Worm (Caenorhabditis elegans) whole organism, young adult: Measurements from ENCODE around the gene F09E5.8.
"Not testable (repeated sequence)": the region's sequence is repeated elsewhere in the genome, so short reads cannot be mapped to it uniquely, and the experiment has no call there.

Experiments used
- B0019.2 ChIP-seq: fragments of 200-800 bp; sonication (Bioruptor generic); conservative IDR thresholded peaks from 2 replicates; pipeline ENCODE4 v1.3.6; 2022; ENCODE audit warnings: missing genetic modification reagents, missing genetic modification characterization, missing compliant biosample characterization
- F23B12.7 ChIP-seq: sonication (generic microtip); optimal IDR thresholded peaks from 2 replicates; lab custom pipeline; 2017; ENCODE audit warnings: missing genetic modification characterization, mild to moderate bottlenecking, missing compliant biosample characterization, antibody characterized with exemption, moderate library complexity; ENCODE audit not compliant: insufficient read depth
- F37B4.10 ChIP-seq: fragments of 200-800 bp; sonication (Bioruptor generic); IDR thresholded peaks from 2 replicates; pipeline ENCODE4 v1.3.6; 2022; ENCODE audit warnings: missing genetic modification characterization, missing compliant biosample characterization
- K11D2.4 ChIP-seq: fragments of 200-800 bp; sonication (Bioruptor generic); IDR thresholded peaks from 2 replicates; pipeline ENCODE4 v1.3.6; 2022; ENCODE audit warnings: missing genetic modification reagents, missing genetic modification characterization, missing compliant biosample characterization
- K12H6.12 ChIP-seq: fragments of 200-800 bp; sonication (Bioruptor generic); optimal IDR thresholded peaks from 2 replicates; lab custom pipeline; 2018; ENCODE audit warnings: mild to moderate bottlenecking, missing genetic modification characterization, missing compliant biosample characterization
- Y67H2A.10 ChIP-seq: fragments of 200-800 bp; sonication (Bioruptor generic); conservative IDR thresholded peaks from 2 replicates; pipeline ENCODE4 v1.3.6; 2022; ENCODE audit warnings: missing genetic modification reagents, missing genetic modification characterization, missing compliant biosample characterization
- Y79H2A.3 ChIP-seq: fragments of 200-800 bp; sonication (Bioruptor generic); conservative IDR thresholded peaks from 2 replicates; pipeline ENCODE4 v1.3.6; 2022; ENCODE audit warnings: missing genetic modification reagents, missing genetic modification characterization, missing compliant biosample characterization
- ama-1 ChIP-seq, 3 experiments: fragments of 150-350 bp in 1 of 3; sonication (generic microtip) in 2 of 3; optimal IDR thresholded peaks; 2 replicates each; lab custom pipeline; 2014 to 2018; ENCODE audit warnings: missing biosample characterization in 2 of 3, missing genetic modification characterization in 2 of 3, missing genetic modification reagents in 2 of 3
- aptf-2 ChIP-seq: fragments of 200-800 bp; sonication (Bioruptor generic); conservative IDR thresholded peaks from 2 replicates; pipeline ENCODE4 v1.3.6; 2022; ENCODE audit warnings: missing genetic modification reagents, missing genetic modification characterization, missing compliant biosample characterization
- aptf-3 ChIP-seq: fragments of 200-800 bp; sonication (Bioruptor generic); IDR thresholded peaks from 2 replicates; pipeline ENCODE4 v1.3.6; 2022; ENCODE audit warnings: missing genetic modification characterization, missing compliant biosample characterization
- attf-5 ChIP-seq: fragments of 200-800 bp; sonication (Bioruptor generic); optimal IDR thresholded peaks from 2 replicates; lab custom pipeline; 2018; ENCODE audit warnings: mild to moderate bottlenecking, missing genetic modification characterization, missing compliant biosample characterization
- attf-6 ChIP-seq: fragments of 200-800 bp; sonication (Bioruptor generic); IDR thresholded peaks from 2 replicates; pipeline ENCODE4 v1.3.6; 2022; ENCODE audit warnings: missing genetic modification reagents, missing genetic modification characterization, missing compliant biosample characterization
- bed-1 ChIP-seq: fragments of 200-800 bp; sonication (Bioruptor generic); IDR thresholded peaks from 2 replicates; pipeline ENCODE4 v1.3.6; 2022; ENCODE audit warnings: missing genetic modification reagents, missing genetic modification characterization, missing compliant biosample characterization
- bed-2 ChIP-seq: fragments of 200-800 bp; sonication (Bioruptor generic); IDR thresholded peaks from 2 replicates; pipeline ENCODE4 v1.3.6; 2022; ENCODE audit warnings: missing genetic modification reagents, missing genetic modification characterization, missing compliant biosample characterization
- cebp-1 ChIP-seq, 2 experiments: fragments of 200-800 bp in 1 of 2; sonication (Bioruptor generic) in 1 of 2; sonication (generic microtip) in 1 of 2; IDR thresholded peaks in 1 of 2; optimal IDR thresholded peaks in 1 of 2; 2 replicates each; pipeline versions ENCODE4 v1.3.6 to Lab custom; 2017 to 2022; ENCODE audit warnings: missing compliant biosample characterization in 2 of 2, missing genetic modification characterization in 2 of 2, mild to moderate bottlenecking in 1 of 2, missing genetic modification reagents in 1 of 2, moderate library complexity in 1 of 2
- ceh-100 ChIP-seq: fragments of 200-800 bp; sonication (Bioruptor generic); IDR thresholded peaks from 2 replicates; pipeline ENCODE4 v1.3.6; 2022; ENCODE audit warnings: missing genetic modification reagents, missing genetic modification characterization, missing compliant biosample characterization
- die-1 ChIP-seq: sonication (generic microtip); optimal IDR thresholded peaks from 2 replicates; lab custom pipeline; 2016; ENCODE audit warnings: missing genotype, mild to moderate bottlenecking, missing genetic modification characterization, missing compliant biosample characterization
- dox-1 ChIP-seq: fragments of 200-800 bp; sonication (Bioruptor generic); IDR thresholded peaks from 2 replicates; pipeline ENCODE4 v1.3.6; 2022; ENCODE audit warnings: missing genetic modification reagents, missing genetic modification characterization, missing compliant biosample characterization
- efl-1 ChIP-seq: fragments of 150-350 bp; optimal IDR thresholded peaks from 2 replicates; lab custom pipeline; 2014; ENCODE audit warnings: missing biosample characterization, missing genetic modification reagents, missing genetic modification characterization
- egl-18 ChIP-seq: fragments of 200-800 bp; sonication (Bioruptor generic); IDR thresholded peaks from 2 replicates; pipeline ENCODE4 v1.3.6; 2022; ENCODE audit warnings: missing genetic modification reagents, missing genetic modification characterization, missing compliant biosample characterization
- gei-17 ChIP-seq: fragments of 200-800 bp; sonication (Bioruptor generic); optimal IDR thresholded peaks from 2 replicates; lab custom pipeline; 2018; ENCODE audit warnings: mild to moderate bottlenecking, missing genetic modification characterization, missing compliant biosample characterization
- him-1 ChIP-seq: sonication (generic microtip); optimal IDR thresholded peaks from 2 replicates; lab custom pipeline; 2016; ENCODE audit warnings: missing genotype, missing genetic modification reagents, missing genetic modification characterization, missing compliant biosample characterization
- hmg-1.2 ChIP-seq: fragments of 200-800 bp; sonication (Bioruptor generic); IDR thresholded peaks from 2 replicates; pipeline ENCODE4 v1.3.6; 2022; ENCODE audit warnings: missing genetic modification reagents, missing genetic modification characterization, missing compliant biosample characterization
- let-526 ChIP-seq: fragments of 200-800 bp; sonication (Bioruptor generic); IDR thresholded peaks from 2 replicates; pipeline ENCODE4 v1.3.6; 2022; ENCODE audit warnings: missing genetic modification reagents, missing genetic modification characterization, missing compliant biosample characterization
- lin-26 ChIP-seq: fragments of 200-800 bp; sonication (Bioruptor generic); IDR thresholded peaks from 2 replicates; pipeline ENCODE4 v1.3.6; 2022; ENCODE audit warnings: missing genetic modification reagents, missing genetic modification characterization, missing compliant biosample characterization
- lsy-27 ChIP-seq: sonication (generic microtip); optimal IDR thresholded peaks from 2 replicates; lab custom pipeline; 2017; ENCODE audit warnings: missing genetic modification characterization, mild to moderate bottlenecking, missing compliant biosample characterization, antibody characterized with exemption, missing genotype, borderline replicate concordance; ENCODE audit not compliant: insufficient read depth
- madf-6 ChIP-seq: fragments of 200-800 bp; sonication (Bioruptor generic); IDR thresholded peaks from 2 replicates; pipeline ENCODE4 v1.3.6; 2022; ENCODE audit warnings: missing genetic modification reagents, missing genetic modification characterization, missing compliant biosample characterization
- madf-8 ChIP-seq: fragments of 200-800 bp; sonication (Bioruptor generic); conservative IDR thresholded peaks from 2 replicates; pipeline ENCODE4 v1.3.6; 2022; ENCODE audit warnings: missing genetic modification reagents, missing genetic modification characterization, missing compliant biosample characterization
- mcd-1 ChIP-seq: fragments of 200-800 bp; sonication (Bioruptor generic); IDR thresholded peaks from 2 replicates; pipeline ENCODE4 v1.3.6; 2022; ENCODE audit warnings: missing genetic modification reagents, missing genetic modification characterization, missing compliant biosample characterization
- mel-28 ChIP-seq: sonication (generic microtip); optimal IDR thresholded peaks from 2 replicates; lab custom pipeline; 2016; ENCODE audit warnings: borderline replicate concordance, mild to moderate bottlenecking, missing genetic modification characterization, missing compliant biosample characterization
- mxl-1 ChIP-seq: sonication (generic microtip); optimal IDR thresholded peaks from 2 replicates; lab custom pipeline; 2016; ENCODE audit warnings: missing genetic modification characterization, missing compliant biosample characterization
- nhr-27 ChIP-seq: fragments of 200-800 bp; sonication (Bioruptor generic); optimal IDR thresholded peaks from 2 replicates; lab custom pipeline; 2018; ENCODE audit warnings: mild to moderate bottlenecking, missing genetic modification characterization, moderate library complexity, missing compliant biosample characterization
- pbrm-1 ChIP-seq: fragments of 200-800 bp; sonication (Bioruptor generic); IDR thresholded peaks from 2 replicates; pipeline ENCODE4 v1.3.6; 2022; ENCODE audit warnings: missing genetic modification reagents, missing genetic modification characterization, missing compliant biosample characterization
- rcor-1 ChIP-seq: fragments of 200-800 bp; sonication (Bioruptor generic); IDR thresholded peaks from 2 replicates; pipeline ENCODE4 v1.3.6; 2022; ENCODE audit warnings: missing genetic modification reagents, missing genetic modification characterization, missing compliant biosample characterization
- sea-2 ChIP-seq: fragments of 200-800 bp; sonication (Bioruptor generic); IDR thresholded peaks from 2 replicates; pipeline ENCODE4 v1.3.6; 2022; ENCODE audit warnings: missing genetic modification characterization, missing compliant biosample characterization
- snpc-4 ChIP-seq, 5 experiments: fragments of 150-350 bp in 1 of 5; sonication (generic microtip) in 4 of 5; optimal IDR thresholded peaks; 2 replicates each; lab custom pipeline; 2014 to 2018; ENCODE audit warnings: missing genetic modification characterization in 5 of 5, missing biosample characterization in 3 of 5, antibody characterized with exemption in 2 of 5, mild to moderate bottlenecking in 2 of 5, missing compliant biosample characterization in 2 of 5, missing genotype in 2 of 5, moderate library complexity in 2 of 5, missing genetic modification reagents in 1 of 5
- somi-1 ChIP-seq: fragments of 200-800 bp; sonication (Bioruptor generic); optimal IDR thresholded peaks from 2 replicates; lab custom pipeline; 2018; ENCODE audit warnings: mild to moderate bottlenecking, missing genetic modification characterization, missing compliant biosample characterization
- tbx-9 ChIP-seq: sonication (generic microtip); optimal IDR thresholded peaks from 2 replicates; lab custom pipeline; 2016; ENCODE audit warnings: borderline replicate concordance, missing genetic modification characterization, inconsistent platforms, missing compliant biosample characterization
- ztf-18 ChIP-seq: sonication (generic microtip); optimal IDR thresholded peaks from 2 replicates; lab custom pipeline; 2016; ENCODE audit warnings: missing genotype, mild to moderate bottlenecking, missing genetic modification characterization, missing compliant biosample characterization
- ztf-22 ChIP-seq: fragments of 200-800 bp; sonication (Bioruptor generic); optimal IDR thresholded peaks from 2 replicates; lab custom pipeline; 2018; ENCODE audit warnings: mild to moderate bottlenecking, missing genetic modification characterization, moderate library complexity, missing compliant biosample characterization
- ztf-25 ChIP-seq: fragments of 200-800 bp; sonication (Bioruptor generic); IDR thresholded peaks from 2 replicates; pipeline ENCODE4 v1.3.6; 2022; ENCODE audit warnings: missing genetic modification reagents, missing genetic modification characterization, missing compliant biosample characterization
- ztf-6 ChIP-seq: fragments of 200-800 bp; sonication (Bioruptor generic); IDR thresholded peaks from 2 replicates; pipeline ENCODE4 v1.3.6; 2022; ENCODE audit warnings: missing genetic modification reagents, missing genetic modification characterization, missing compliant biosample characterization

Gene F09E5.8

ce11 chrII:5346350-5346749 lies 4.1 kb upstream of the F09E5.8 start (continued):
- TF ChIP-seq Y67H2A.10 (GFP tag; lab: Robert Waterston, UW), result peak; percentile 63; the same call in 1 of the 2 replicates
- peak; percentile 96 for TF ChIP-seq pbrm-1 (GFP tag; lab: Robert Waterston, UW)
- peak; percentile 74 for TF ChIP-seq hmg-1.2 (GFP tag; lab: Robert Waterston, UW)
- TF ChIP-seq aptf-3, result 0 out of 2 replicates have a peak, but pooled peaks have one; percentile 14
- peak; percentile 72 for TF ChIP-seq attf-5 (GFP tag; lab: Kevin White, UChicago)
- peak; percentile 94 for TF ChIP-seq ceh-100
- peak; percentile 53 for TF ChIP-seq efl-1 (GFP tag; lab: Kevin White, UChicago)
- TF ChIP-seq madf-8 (GFP tag; lab: Robert Waterston, UW), result peak; percentile 58
- TF ChIP-seq mcd-1 (GFP tag; lab: Robert Waterston, UW), result peak; percentile 99
- TF ChIP-seq egl-18 (GFP tag; lab: Robert Waterston, UW), result 0 out of 2 replicates have a peak, but pooled peaks have one; percentile 25
- peak; percentile 89 for TF ChIP-seq let-526 (GFP tag; lab: Robert Waterston, UW)
- TF ChIP-seq dox-1 (GFP tag; lab: Robert Waterston, UW), result peak; percentile 98
- TF ChIP-seq Y79H2A.3 (GFP tag; lab: Robert Waterston, UW), result peak; percentile 74; the same call in 1 of the 2 replicates
- not testable (repeated sequence) for TF ChIP-seq snpc-4 (GFP tag; optimal IDR thresholded peaks at IDR 0.05; lab: Kevin White, UChicago)
- peak in 1 of 4 experiments; percentile 36 for TF ChIP-seq snpc-4 (tag; optimal IDR thresholded peaks at IDR 0.05; lab: Kevin White, UChicago)
- TF ChIP-seq ztf-18 (tag; lab: Kevin White, UChicago), result peak; percentile 11
- 0 out of 2 replicates have a peak, but pooled peaks have one; percentile 50 for TF ChIP-seq sea-2
- TF ChIP-seq attf-6 (GFP tag; lab: Robert Waterston, UW), result peak; percentile 57; the same call in 1 of the 2 replicates
- peak; percentile 61; the same call in 1 of the 2 replicates for TF ChIP-seq aptf-2 (GFP tag; lab: Robert Waterston, UW)
- peak; percentile 83 for TF ChIP-seq cebp-1 (GFP tag; IDR thresholded peaks at IDR 0.05; lab: Robert Waterston, UW)
- peak; percentile 46 for TF ChIP-seq cebp-1 (tag; optimal IDR thresholded peaks at IDR 0.05; lab: Kevin White, UChicago)
- peak; percentile 78 for TF ChIP-seq lin-26 (GFP tag; lab: Robert Waterston, UW)
- peak; percentile 75; the same call in 1 of the 2 replicates for TF ChIP-seq ztf-25 (GFP tag; lab: Robert Waterston, UW)
- TF ChIP-seq rcor-1, result peak; percentile 88
- peak; percentile 82 for TF ChIP-seq madf-6 (GFP tag; lab: Robert Waterston, UW)

ce11 chrII:5351799-5352198 lies 1.3 kb downstream of the F09E5.8 start, which contains the start of gene F09E5.7:
F09E5.7 (plus strand) TSS chrII:5352099.
- no peak for TF ChIP-seq him-1
- no peak for TF ChIP-seq F23B12.7 (tag; lab: Kevin White, UChicago)
- no peak for TF ChIP-seq mxl-1 (tag; lab: Kevin White, UChicago)
- TF ChIP-seq lsy-27 (tag; lab: Kevin White, UChicago), result no peak
- no peak for TF ChIP-seq snpc-4 (GFP tag; optimal IDR thresholded peaks at IDR 0.05; lab: Kevin White, UChicago)
- no peak for TF ChIP-seq snpc-4 (tag; optimal IDR thresholded peaks at IDR 0.05; lab: Kevin White, UChicago)
- TF ChIP-seq ztf-22 (GFP tag; lab: Kevin White, UChicago), result no peak
- TF ChIP-seq pbrm-1 (GFP tag; lab: Robert Waterston, UW), result no peak
- no peak for TF ChIP-seq ztf-25 (GFP tag; lab: Robert Waterston, UW)

ce11 chrII:5353642-5354041 lies 3.2 kb downstream of the F09E5.8 start:
- TF ChIP-seq aptf-2 (GFP tag; lab: Robert Waterston, UW) (no peak), bed-1 (GFP tag; lab: Robert Waterston, UW) (no peak), B0019.2 (GFP tag; lab: Robert Waterston, UW) (no peak), nhr-27 (peak; percentile 69), somi-1 (GFP tag; lab: Kevin White, UChicago) (peak; percentile 28), die-1 (peak; percentile 88), ama-1 (optimal IDR thresholded peaks at IDR 0.05; lab: Kevin White, UChicago) (no peak), ama-1 (GFP tag; optimal IDR thresholded peaks at IDR 0.05; lab: Kevin White, UChicago) (peak; percentile 48 to 64), F37B4.10 (GFP tag; lab: Robert Waterston, UW) (0 out of 2 replicates have a peak, but pooled peaks have one; percentile 66), K12H6.12 (tag; lab: Kevin White, UChicago) (no peak), gei-17 (GFP tag; lab: Kevin White, UChicago) (no peak), K11D2.4 (GFP tag; lab: Robert Waterston, UW) (no peak), efl-1 (GFP tag; lab: Kevin White, UChicago) (no peak), tbx-9 (no peak), mel-28 (tag; lab: Kevin White, UChicago) (no peak), let-526 (GFP tag; lab: Robert Waterston, UW) (no peak), bed-2 (GFP tag; lab: Robert Waterston, UW) (no peak), ztf-6 (GFP tag; lab: Robert Waterston, UW) (no peak), dox-1 (GFP tag; lab: Robert Waterston, UW) (peak; percentile 73)
